Worm (Caenorhabditis elegans) whole organism, L2 larva: Measurements from ENCODE around the gene srbc-45.

Experiments
- lin-13 ChIP-seq: fragments of 150-350 bp; optimal IDR thresholded peaks from 2 replicates; lab custom pipeline; 2014; ENCODE audit warnings: missing biosample characterization, missing genetic modification reagents, missing genetic modification characterization
- mdl-1 ChIP-seq, 2 experiments: fragments of 150-350 bp in 1 of 2; sonication (generic microtip) in 1 of 2; optimal IDR thresholded peaks; 2 replicates each; lab custom pipeline; 2017; ENCODE audit warnings: missing biosample characterization in 2 of 2, missing genetic modification characterization in 2 of 2
- nhr-237 ChIP-seq: fragments of 150-350 bp; optimal IDR thresholded peaks from 2 replicates; lab custom pipeline; 2014; ENCODE audit warnings: missing biosample characterization, missing genetic modification characterization
- nhr-25 ChIP-seq: fragments of 150-350 bp; sonication (generic microtip); optimal IDR thresholded peaks from 3 replicates; lab custom pipeline; 2014; ENCODE audit warnings: missing biosample characterization, missing genetic modification characterization

ce11 chrV:12773222-12773621 is 30.2 kb upstream of the srbc-45 start, which contains the start of gene ZC455.1:
- TF ChIP-seq mdl-1 (tag; optimal IDR thresholded peaks at IDR 0.05; lab: Kevin White, UChicago) (no peak), lin-13 (GFP tag; lab: Kevin White, UChicago) (no peak), nhr-237 (no peak), nhr-25 (tag; lab: Kevin White, UChicago) (no peak)
